Fruit fly (Drosophila melanogaster) whole organism, embryonic: ENCODE measurements around the gene Sik2.

Experiments
- Blimp-1 ChIP-seq: fragments of 200-800 bp; sonication (Bioruptor generic); optimal IDR thresholded peaks from 3 replicates; lab custom pipeline; 2018; ENCODE audit warnings: missing biosample characterization, missing genetic modification characterization, mild to moderate bottlenecking, moderate library complexity, missing genetic modification reagents
- C15 ChIP-seq: fragments of 200-800 bp; sonication (Bioruptor generic); IDR thresholded peaks from 3 replicates; pipeline ENCODE4 v1.3.6; 2022; ENCODE audit warnings: missing biosample characterization, missing genetic modification characterization
- CG10462 ChIP-seq: fragments of 200-800 bp; sonication (Bioruptor generic); optimal IDR thresholded peaks from 2 replicates; lab custom pipeline; 2016; ENCODE audit warnings: missing biosample characterization, missing genetic modification characterization
- CG10543 ChIP-seq: fragments of 200-800 bp; sonication (Bioruptor generic); optimal IDR thresholded peaks from 3 replicates; lab custom pipeline; 2017; ENCODE audit warnings: missing biosample characterization, mild to moderate bottlenecking, missing genetic modification characterization, moderate library complexity
- CG11247 ChIP-seq: fragments of 200-800 bp; sonication (Bioruptor generic); IDR thresholded peaks from 2 replicates; pipeline ENCODE4 v1.3.6; 2022; ENCODE audit warnings: missing biosample characterization, missing genetic modification characterization
- CG11696 ChIP-seq: fragments of 200-800 bp; sonication (Bioruptor generic); IDR thresholded peaks from 2 replicates; pipeline ENCODE4 v1.3.6; 2022; ENCODE audit warnings: missing biosample characterization, missing genetic modification characterization
- CG1233 ChIP-seq: fragments of 200-800 bp; sonication (Bioruptor generic); optimal IDR thresholded peaks from 4 replicates; lab custom pipeline; 2018; ENCODE audit warnings: missing biosample characterization, mild to moderate bottlenecking, missing genetic modification characterization
- CG12391 ChIP-seq: fragments of 200-800 bp; sonication (Bioruptor generic); optimal IDR thresholded peaks from 3 replicates; lab custom pipeline; 2018; ENCODE audit warnings: missing biosample characterization, mild to moderate bottlenecking, missing genetic modification characterization, moderate library complexity
- CG12744 ChIP-seq: fragments of 200-800 bp; sonication (Bioruptor generic); optimal IDR thresholded peaks from 2 replicates; lab custom pipeline; 2016; ENCODE audit warnings: missing biosample characterization, missing genetic modification characterization
- CG14014 ChIP-seq: fragments of 200-800 bp; sonication (Bioruptor generic); IDR thresholded peaks from 2 replicates; pipeline ENCODE4 v1.3.6; 2022; ENCODE audit warnings: missing biosample characterization, missing genetic modification characterization
- CG15601 ChIP-seq: fragments of 200-800 bp; sonication (Bioruptor generic); optimal IDR thresholded peaks from 3 replicates; lab custom pipeline; 2019; ENCODE audit warnings: missing biosample characterization, mild to moderate bottlenecking, missing genetic modification characterization, moderate library complexity
- CG18619 ChIP-seq: fragments of 200-800 bp; sonication (Bioruptor generic); optimal IDR thresholded peaks from 3 replicates; lab custom pipeline; 2017; ENCODE audit warnings: missing biosample characterization, mild to moderate bottlenecking, missing genetic modification characterization
- CG31224 ChIP-seq: fragments of 200-800 bp; sonication (Bioruptor generic); IDR thresholded peaks from 2 replicates; pipeline ENCODE4 v1.3.6; 2022; ENCODE audit warnings: missing biosample characterization, missing genetic modification characterization
- CG3407 ChIP-seq: fragments of 200-800 bp; sonication (Bioruptor generic); optimal IDR thresholded peaks from 2 replicates; lab custom pipeline; 2018; ENCODE audit warnings: missing biosample characterization, mild to moderate bottlenecking, missing genetic modification characterization
- CG3726 ChIP-seq: fragments of 200-800 bp; sonication (Bioruptor generic); IDR thresholded peaks from 3 replicates; pipeline ENCODE4, ENCODE4 v1.3.6; 2022; ENCODE audit warnings: missing biosample characterization, missing genetic modification characterization
- CG4424 ChIP-seq: fragments of 200-800 bp; sonication (Bioruptor generic); optimal IDR thresholded peaks from 3 replicates; lab custom pipeline; 2016; ENCODE audit warnings: missing biosample characterization, missing genetic modification characterization
- CG4707 ChIP-seq: fragments of 200-800 bp; sonication (Bioruptor generic); optimal IDR thresholded peaks from 2 replicates; lab custom pipeline; 2018; ENCODE audit warnings: missing biosample characterization, mild to moderate bottlenecking, missing genetic modification characterization, moderate library complexity
- CG7786 ChIP-seq: fragments of 200-800 bp; sonication (Bioruptor generic); optimal IDR thresholded peaks from 2 replicates; lab custom pipeline; 2016; ENCODE audit warnings: missing biosample characterization, missing genetic modification characterization
- CG8359 ChIP-seq: fragments of 200-800 bp; sonication (Bioruptor generic); optimal IDR thresholded peaks from 2 replicates; lab custom pipeline; 2017; ENCODE audit warnings: missing biosample characterization, mild to moderate bottlenecking, missing genetic modification characterization, borderline replicate concordance
- CG8478 ChIP-seq: fragments of >200 bp; optimal IDR thresholded peaks from 2 replicates; lab custom pipeline; 2018
- CG9797 ChIP-seq: fragments of 200-800 bp; sonication (Bioruptor generic); optimal IDR thresholded peaks from 3 replicates; lab custom pipeline; 2018; ENCODE audit warnings: missing biosample characterization, mild to moderate bottlenecking, missing genetic modification characterization
- Dp ChIP-seq: fragments of 200-800 bp; sonication (Bioruptor generic); optimal IDR thresholded peaks from 2 replicates; lab custom pipeline; 2018; ENCODE audit warnings: missing biosample characterization, mild to moderate bottlenecking, missing genetic modification characterization, moderate library complexity
- Dref ChIP-seq: fragments of 200-800 bp; sonication (Bioruptor generic); IDR thresholded peaks from 2 replicates; pipeline ENCODE4 v1.3.6; 2022; ENCODE audit warnings: missing biosample characterization, missing genetic modification characterization
- HLH4C ChIP-seq: fragments of 200-800 bp; sonication (Bioruptor generic); IDR thresholded peaks from 3 replicates; pipeline ENCODE4 v1.3.6; 2022; ENCODE audit warnings: missing biosample characterization, missing genetic modification characterization; ENCODE audit not compliant: partially characterized antibody
- Hr78 ChIP-seq, 2 experiments: fragments of 200-800 bp in 1 of 2; fragments of >200 bp in 1 of 2; sonication (Bioruptor generic) in 1 of 2; optimal IDR thresholded peaks; 2 replicates each; lab custom pipeline; 2017 to 2019; ENCODE audit warnings: missing biosample characterization in 2 of 2, missing genetic modification characterization in 2 of 2, mild to moderate bottlenecking in 1 of 2, moderate library complexity in 1 of 2
- MBD-R2 ChIP-seq: fragments of 200-800 bp; sonication (Bioruptor generic); IDR thresholded peaks from 2 replicates; pipeline ENCODE4 v1.3.6; 2022; ENCODE audit warnings: missing biosample characterization, missing genetic modification characterization
- Mad ChIP-seq: fragments of 200-800 bp; sonication (Bioruptor generic); optimal IDR thresholded peaks from 2 replicates; lab custom pipeline; 2016; ENCODE audit warnings: missing biosample characterization, missing genetic modification characterization
- Nf-YB ChIP-seq: fragments of 200-800 bp; sonication (Bioruptor generic); optimal IDR thresholded peaks from 3 replicates; lab custom pipeline; 2019; ENCODE audit warnings: missing biosample characterization, mild to moderate bottlenecking, missing genetic modification characterization, moderate library complexity
- Nf-YC ChIP-seq: fragments of 200-800 bp; optimal IDR thresholded peaks from 3 replicates; lab custom pipeline; 2019; ENCODE audit warnings: missing biosample characterization, mild to moderate bottlenecking, missing genetic modification characterization, moderate library complexity
- NfI ChIP-seq: fragments of 200-800 bp; sonication (Bioruptor generic); optimal IDR thresholded peaks from 3 replicates; lab custom pipeline; 2018; ENCODE audit warnings: missing biosample characterization, mild to moderate bottlenecking, missing genetic modification characterization, moderate library complexity
- Sry-β ChIP-seq: fragments of 200-800 bp; sonication (Bioruptor generic); optimal IDR thresholded peaks from 2 replicates; lab custom pipeline; 2018; ENCODE audit warnings: missing biosample characterization, mild to moderate bottlenecking, missing genetic modification characterization, moderate library complexity
- TFAM ChIP-seq: fragments of 200-800 bp; sonication (Bioruptor generic); optimal IDR thresholded peaks from 2 replicates; lab custom pipeline; 2017; ENCODE audit warnings: missing biosample characterization, missing genetic modification characterization, inconsistent platforms
- ara ChIP-seq: fragments of 200-800 bp; sonication (Bioruptor generic); IDR thresholded peaks from 2 replicates; pipeline ENCODE4 v1.3.6; 2022; ENCODE audit warnings: missing biosample characterization, missing genetic modification characterization
- ase ChIP-seq: fragments of 200-800 bp; sonication (Bioruptor generic); IDR thresholded peaks from 3 replicates; pipeline ENCODE4 v1.3.6; 2022; ENCODE audit warnings: missing biosample characterization, missing genetic modification characterization
- cad ChIP-seq: fragments of >200 bp; optimal IDR thresholded peaks from 2 replicates; lab custom pipeline; 2017; ENCODE audit warnings: missing biosample characterization, missing genetic modification characterization
- chif ChIP-seq, 2 experiments: fragments of 200-800 bp; sonication (Bioruptor generic); optimal IDR thresholded peaks; 3 replicates each; lab custom pipeline; 2016; ENCODE audit warnings: missing biosample characterization in 2 of 2, missing genetic modification characterization in 2 of 2
- crc ChIP-seq: fragments of 200-800 bp; sonication (Bioruptor generic); optimal IDR thresholded peaks from 2 replicates; lab custom pipeline; 2016; ENCODE audit warnings: missing biosample characterization, missing genetic modification characterization
- crp ChIP-seq, 2 experiments: fragments of 200-800 bp; sonication (Bioruptor generic); optimal IDR thresholded peaks; 2 replicates in 1 of 2; 3 replicates in 1 of 2; lab custom pipeline; 2017; ENCODE audit warnings: missing biosample characterization in 2 of 2, missing genetic modification characterization in 2 of 2, mild to moderate bottlenecking in 1 of 2, moderate library complexity in 1 of 2
- da ChIP-seq: fragments of 200-800 bp; sonication (Bioruptor generic); optimal IDR thresholded peaks from 2 replicates; lab custom pipeline; 2016; ENCODE audit warnings: missing biosample characterization, missing genetic modification characterization
- dimm ChIP-seq: fragments of 200-800 bp; sonication (Bioruptor generic); IDR thresholded peaks from 2 replicates; pipeline ENCODE4 v1.3.6; 2022; ENCODE audit warnings: missing biosample characterization, missing genetic modification characterization
- dmrt99B ChIP-seq: fragments of 200-800 bp; sonication (Bioruptor generic); optimal IDR thresholded peaks from 2 replicates; lab custom pipeline; 2018; ENCODE audit warnings: missing biosample characterization, mild to moderate bottlenecking, missing genetic modification characterization, moderate library complexity
- eve ChIP-seq, 2 experiments: fragments of >200 bp; optimal IDR thresholded peaks; 2 replicates each; lab custom pipeline; 2017; ENCODE audit warnings: missing biosample characterization in 2 of 2, missing genetic modification characterization in 2 of 2
- fru ChIP-seq: fragments of >200 bp; optimal IDR thresholded peaks from 2 replicates; lab custom pipeline; 2017
- gem ChIP-seq: fragments of 200-800 bp; sonication (Bioruptor generic); optimal IDR thresholded peaks from 2 replicates; lab custom pipeline; 2019; ENCODE audit warnings: missing biosample characterization, mild to moderate bottlenecking, missing genetic modification characterization, moderate library complexity
- kay ChIP-seq: fragments of 200-800 bp; sonication (Bioruptor generic); optimal IDR thresholded peaks from 2 replicates; lab custom pipeline; 2016; ENCODE audit warnings: missing biosample characterization, missing genetic modification characterization
- lmd ChIP-seq: fragments of 200-800 bp; sonication (Bioruptor generic); IDR thresholded peaks from 2 replicates; pipeline ENCODE4 v1.3.6; 2022; ENCODE audit warnings: missing biosample characterization, missing genetic modification characterization
- nmo ChIP-seq: fragments of 200-800 bp; sonication (Bioruptor generic); optimal IDR thresholded peaks from 2 replicates; lab custom pipeline; 2018; ENCODE audit warnings: missing biosample characterization, mild to moderate bottlenecking, missing genetic modification characterization, moderate library complexity
- nom ChIP-seq: fragments of 200-800 bp; sonication (Bioruptor generic); optimal IDR thresholded peaks from 2 replicates; lab custom pipeline; 2017; ENCODE audit warnings: missing biosample characterization, missing genetic modification characterization, mild to moderate bottlenecking, moderate library complexity, missing genetic modification reagents
- org-1 ChIP-seq: fragments of 200-800 bp; sonication (Bioruptor generic); optimal IDR thresholded peaks from 2 replicates; lab custom pipeline; 2017; ENCODE audit warnings: missing biosample characterization, missing genetic modification characterization
- otp ChIP-seq: fragments of 200-800 bp; sonication (Bioruptor generic); IDR thresholded peaks from 3 replicates; pipeline ENCODE4, ENCODE4 v1.3.6; 2022; ENCODE audit warnings: missing biosample characterization, missing genetic modification characterization
- seq ChIP-seq: fragments of 200-800 bp; sonication (Bioruptor generic); IDR thresholded peaks from 2 replicates; pipeline ENCODE4 v1.3.6; 2022; ENCODE audit warnings: missing biosample characterization, missing genetic modification characterization
- trh ChIP-seq: fragments of 200-800 bp; sonication (Bioruptor generic); optimal IDR thresholded peaks from 2 replicates; lab custom pipeline; 2016; ENCODE audit warnings: missing biosample characterization, missing genetic modification characterization

The Sik2 gene

dm6 chrX:2075846-2076377, 14.2 kb upstream of the Sik2 start, which contains the start of gene CG4045 (continued):
- TF ChIP-seq da (no peak), NfI (no peak), dmrt99B (peak; percentile 31), cad (GFP tag; lab: Kevin White, UChicago) (no peak), ara (GFP tag; lab: Robert Waterston, UW) (no peak), crp (GFP tag; optimal IDR thresholded peaks at IDR 0.05; lab: Kevin White, UChicago) (no peak), Dref (GFP tag; lab: Robert Waterston, UW) (no peak), Sry-β (peak; percentile 40), CG10543 (no peak), CG8359 (GFP tag; lab: Kevin White, UChicago) (no peak), chif (GFP tag; optimal IDR thresholded peaks at IDR 0.05; lab: Kevin White, UChicago) (no peak), CG14014 (no peak), MBD-R2 (peak; percentile 64; the same call in 1 of the 2 replicates), CG10462 (GFP tag; lab: Kevin White, UChicago) (no peak), TFAM (GFP tag; lab: Kevin White, UChicago) (no peak), CG11247 (GFP tag; lab: Robert Waterston, UW) (no peak), Nf-YB (GFP tag; lab: Kevin White, UChicago) (no peak), CG15601 (tag; lab: Kevin White, UChicago) (no peak), HLH4C (no peak), CG3726 (GFP tag; lab: Robert Waterston, UW) (no peak), lmd (GFP tag; lab: Robert Waterston, UW) (no peak), C15 (GFP tag; lab: Robert Waterston, UW) (no peak), Dp (GFP tag; lab: Kevin White, UChicago) (peak; percentile 22), CG18619 (GFP tag; lab: Kevin White, UChicago) (no peak), otp (GFP tag; lab: Robert Waterston, UW) (no peak), CG4424 (peak; percentile 18), CG1233 (no peak), CG12744 (GFP tag; lab: Kevin White, UChicago) (no peak), CG11696 (no peak), trh (no peak), ase (GFP tag; lab: Robert Waterston, UW) (no peak), nmo (GFP tag; lab: Kevin White, UChicago) (peak; percentile 16), nom (no peak), dimm (GFP tag; lab: Robert Waterston, UW) (no peak), CG7786 (GFP tag; lab: Kevin White, UChicago) (no peak), eve (GFP tag; optimal IDR thresholded peaks at IDR 0.05; lab: Kevin White, UChicago) (no peak), CG31224 (GFP tag; lab: Robert Waterston, UW) (no peak), Hr78 (GFP tag; optimal IDR thresholded peaks at IDR 0.05; lab: Kevin White, UChicago) (no peak), org-1 (no peak), CG9797 (GFP tag; lab: Kevin White, UChicago) (no peak), fru (lab: Kevin White, UChicago) (no peak), gem (tag; lab: Kevin White, UChicago) (no peak), CG8478 (no peak), Mad (GFP tag; lab: Kevin White, UChicago) (no peak), CG3407 (GFP tag; lab: Kevin White, UChicago) (no peak), Blimp-1 (no peak), seq (no peak), CG4707 (no peak), Nf-YC (tag; lab: Kevin White, UChicago) (no peak), CG12391 (tag; lab: Kevin White, UChicago) (peak; percentile 15), kay (no peak), crc (GFP tag; lab: Kevin White, UChicago) (no peak)
